Worm (Caenorhabditis elegans) whole organism, L2 larva: Measurements from ENCODE around the gene nth-1.
A peak's percentile ranks its signal among the peaks of the same experiment; 100 is the strongest.

Experiments
- C34F6.9 ChIP-seq: fragments of 150-350 bp; optimal IDR thresholded peaks from 2 replicates; lab custom pipeline; 2014; ENCODE audit warnings: missing biosample characterization, missing genetic modification characterization
- F13H6.1 ChIP-seq: sonication (generic microtip); optimal IDR thresholded peaks from 2 replicates; lab custom pipeline; 2016; ENCODE audit warnings: missing genetic modification characterization, missing compliant biosample characterization
- R02D3.7 ChIP-seq: fragments of 150-350 bp; optimal IDR thresholded peaks from 2 replicates; lab custom pipeline; 2014; ENCODE audit warnings: missing biosample characterization, missing genetic modification characterization
- Y55F3AM.14 ChIP-seq: fragments of 200-800 bp; sonication (Bioruptor generic); optimal IDR thresholded peaks from 2 replicates; lab custom pipeline; 2018; ENCODE audit warnings: mild to moderate bottlenecking, missing genetic modification characterization, missing compliant biosample characterization
- ZK546.5 ChIP-seq: sonication (generic microtip); optimal IDR thresholded peaks from 2 replicates; lab custom pipeline; 2017; ENCODE audit warnings: missing biosample characterization, missing genetic modification characterization
- alr-1 ChIP-seq: fragments of 150-350 bp; optimal IDR thresholded peaks from 2 replicates; lab custom pipeline; 2014; ENCODE audit warnings: missing biosample characterization, missing genetic modification characterization
- aly-2 ChIP-seq: fragments of 150-350 bp; optimal IDR thresholded peaks from 2 replicates; lab custom pipeline; 2014; ENCODE audit warnings: missing biosample characterization, missing genetic modification characterization
- ama-1 ChIP-seq: fragments of 150-350 bp; optimal IDR thresholded peaks from 2 replicates; lab custom pipeline; 2018; ENCODE audit warnings: inconsistent platforms
- blmp-1 ChIP-seq: sonication (generic microtip); optimal IDR thresholded peaks from 2 replicates; lab custom pipeline; 2017; ENCODE audit warnings: missing genetic modification characterization, mild to moderate bottlenecking, missing compliant biosample characterization, antibody characterized with exemption, moderate library complexity; ENCODE audit not compliant: insufficient read depth
- ceh-16 ChIP-seq: fragments of 150-350 bp; optimal IDR thresholded peaks from 2 replicates; lab custom pipeline; 2014; ENCODE audit warnings: missing biosample characterization, missing genetic modification characterization
- ceh-82 ChIP-seq: fragments of 150-350 bp; optimal IDR thresholded peaks from 2 replicates; lab custom pipeline; 2014; ENCODE audit warnings: missing biosample characterization, missing genetic modification characterization
- crh-2 ChIP-seq: sonication (generic microtip); optimal IDR thresholded peaks from 2 replicates; lab custom pipeline; 2017; ENCODE audit warnings: missing biosample characterization, missing genetic modification characterization
- dmd-4 ChIP-seq: sonication (generic microtip); optimal IDR thresholded peaks from 2 replicates; lab custom pipeline; 2017; ENCODE audit warnings: missing biosample characterization, missing genetic modification characterization
- egl-27 ChIP-seq: sonication (generic microtip); optimal IDR thresholded peaks from 3 replicates; lab custom pipeline; 2017; ENCODE audit warnings: missing biosample characterization, missing genetic modification reagents, missing genetic modification characterization
- elt-1 ChIP-seq: fragments of 150-350 bp; optimal IDR thresholded peaks from 2 replicates; lab custom pipeline; 2014; ENCODE audit warnings: missing biosample characterization, missing genetic modification characterization
- elt-3 ChIP-seq: sonication (generic microtip); optimal IDR thresholded peaks from 2 replicates; lab custom pipeline; 2017; ENCODE audit warnings: missing biosample characterization, missing genetic modification characterization
- fos-1 ChIP-seq: fragments of 150-350 bp; optimal IDR thresholded peaks from 2 replicates; lab custom pipeline; 2014; ENCODE audit warnings: missing biosample characterization, missing genetic modification characterization
- gmeb-1 ChIP-seq: fragments of 150-350 bp; optimal IDR thresholded peaks from 2 replicates; lab custom pipeline; 2014; ENCODE audit warnings: missing biosample characterization, missing genetic modification characterization
- lin-11 ChIP-seq: fragments of 150-350 bp; sonication (generic microtip); optimal IDR thresholded peaks from 2 replicates; lab custom pipeline; 2014; ENCODE audit warnings: missing biosample characterization, missing genetic modification characterization, inconsistent platforms, mixed read lengths
- lin-13 ChIP-seq: fragments of 150-350 bp; optimal IDR thresholded peaks from 2 replicates; lab custom pipeline; 2014; ENCODE audit warnings: missing biosample characterization, missing genetic modification reagents, missing genetic modification characterization
- lin-39 ChIP-seq: fragments of 150-350 bp; optimal IDR thresholded peaks from 2 replicates; lab custom pipeline; 2014; ENCODE audit warnings: missing biosample characterization, missing genetic modification reagents, missing genetic modification characterization
- lsy-2 ChIP-seq, 2 experiments: fragments of 150-350 bp in 1 of 2; sonication (generic microtip) in 1 of 2; optimal IDR thresholded peaks; 2 replicates each; lab custom pipeline; 2014 to 2017; ENCODE audit warnings: missing biosample characterization in 2 of 2, missing genetic modification characterization in 2 of 2
- mab-5 ChIP-seq: fragments of 150-350 bp; optimal IDR thresholded peaks from 2 replicates; lab custom pipeline; 2014; ENCODE audit warnings: missing biosample characterization, missing genetic modification characterization
- mbf-1 ChIP-seq: sonication (generic microtip); optimal IDR thresholded peaks from 2 replicates; lab custom pipeline; 2017; ENCODE audit warnings: missing biosample characterization, missing genetic modification characterization
- mdl-1 ChIP-seq, 2 experiments: fragments of 150-350 bp in 1 of 2; sonication (generic microtip) in 1 of 2; optimal IDR thresholded peaks; 2 replicates each; lab custom pipeline; 2017; ENCODE audit warnings: missing biosample characterization in 2 of 2, missing genetic modification characterization in 2 of 2
- nhr-10 ChIP-seq: sonication (generic microtip); optimal IDR thresholded peaks from 2 replicates; lab custom pipeline; 2017; ENCODE audit warnings: missing biosample characterization, missing genetic modification characterization
- nhr-11 ChIP-seq: fragments of 150-350 bp; optimal IDR thresholded peaks from 2 replicates; lab custom pipeline; 2014; ENCODE audit warnings: missing biosample characterization, missing genetic modification characterization
- nhr-12 ChIP-seq: fragments of 150-350 bp; optimal IDR thresholded peaks from 2 replicates; lab custom pipeline; 2014; ENCODE audit warnings: missing biosample characterization, missing genetic modification characterization
- nhr-129 ChIP-seq: fragments of 150-350 bp; optimal IDR thresholded peaks from 2 replicates; lab custom pipeline; 2014; ENCODE audit warnings: missing biosample characterization, missing genetic modification characterization
- nhr-21 ChIP-seq: fragments of 150-350 bp; optimal IDR thresholded peaks from 2 replicates; lab custom pipeline; 2014; ENCODE audit warnings: missing biosample characterization, missing genetic modification characterization
- nhr-23 ChIP-seq: fragments of 150-350 bp; optimal IDR thresholded peaks from 2 replicates; lab custom pipeline; 2014; ENCODE audit warnings: missing biosample characterization, missing genetic modification reagents, missing genetic modification characterization
- nhr-237 ChIP-seq: fragments of 150-350 bp; optimal IDR thresholded peaks from 2 replicates; lab custom pipeline; 2014; ENCODE audit warnings: missing biosample characterization, missing genetic modification characterization
- nhr-25 ChIP-seq: fragments of 150-350 bp; sonication (generic microtip); optimal IDR thresholded peaks from 3 replicates; lab custom pipeline; 2014; ENCODE audit warnings: missing biosample characterization, missing genetic modification characterization
- nhr-6 ChIP-seq: fragments of 150-350 bp; optimal IDR thresholded peaks from 2 replicates; lab custom pipeline; 2014; ENCODE audit warnings: missing biosample characterization, missing genetic modification characterization
- nhr-77 ChIP-seq: fragments of 150-350 bp; optimal IDR thresholded peaks from 2 replicates; lab custom pipeline; 2014; ENCODE audit warnings: missing biosample characterization, missing genetic modification characterization
- peb-1 ChIP-seq: fragments of 150-350 bp; optimal IDR thresholded peaks from 2 replicates; lab custom pipeline; 2014; ENCODE audit warnings: missing biosample characterization, missing genetic modification characterization
- sem-4 ChIP-seq: fragments of 150-350 bp; optimal IDR thresholded peaks from 2 replicates; lab custom pipeline; 2014; ENCODE audit warnings: missing biosample characterization, missing genetic modification reagents, missing genetic modification characterization
- skn-1 ChIP-seq: sonication (generic microtip); optimal IDR thresholded peaks from 2 replicates; lab custom pipeline; 2017; ENCODE audit warnings: missing biosample characterization, missing genetic modification characterization
- sma-3 ChIP-seq: sonication (generic microtip); optimal IDR thresholded peaks from 2 replicates; lab custom pipeline; 2016; ENCODE audit warnings: missing genetic modification reagents, missing genetic modification characterization, missing compliant biosample characterization
- sma-9 ChIP-seq, 2 experiments: fragments of 150-350 bp in 1 of 2; sonication (generic microtip) in 1 of 2; optimal IDR thresholded peaks; 2 replicates each; lab custom pipeline; 2014 to 2016; ENCODE audit warnings: missing genetic modification characterization in 2 of 2, mild to moderate bottlenecking in 1 of 2, missing biosample characterization in 1 of 2, missing compliant biosample characterization in 1 of 2, missing genetic modification reagents in 1 of 2, moderate library complexity in 1 of 2
- snpc-4 ChIP-seq: fragments of 150-350 bp; optimal IDR thresholded peaks from 2 replicates; lab custom pipeline; 2014; ENCODE audit warnings: missing biosample characterization, missing genetic modification characterization
- unc-39 ChIP-seq: fragments of 150-350 bp; optimal IDR thresholded peaks from 2 replicates; lab custom pipeline; 2014; ENCODE audit warnings: missing biosample characterization, missing genetic modification characterization
- unc-55 ChIP-seq: fragments of 150-350 bp; sonication (generic microtip); optimal IDR thresholded peaks from 3 replicates; lab custom pipeline; 2014; ENCODE audit warnings: missing biosample characterization, missing genetic modification reagents, missing genetic modification characterization
- unc-62 ChIP-seq: fragments of 150-350 bp; optimal IDR thresholded peaks from 2 replicates; lab custom pipeline; 2014; ENCODE audit warnings: missing biosample characterization, missing genetic modification reagents, missing genetic modification characterization
- zag-1 ChIP-seq: fragments of 150-350 bp; optimal IDR thresholded peaks from 2 replicates; lab custom pipeline; 2014; ENCODE audit warnings: missing biosample characterization, missing genetic modification characterization
- ztf-1 ChIP-seq: fragments of 200-800 bp; sonication (Bioruptor generic); conservative IDR thresholded peaks from 2 replicates; pipeline ENCODE4 v1.3.6; 2022; ENCODE audit warnings: missing genetic modification characterization, missing compliant biosample characterization
- ztf-11 ChIP-seq: sonication (generic microtip); optimal IDR thresholded peaks from 2 replicates; lab custom pipeline; 2017; ENCODE audit warnings: missing biosample characterization, missing genetic modification characterization
- ztf-4 ChIP-seq: fragments of 150-350 bp; optimal IDR thresholded peaks from 2 replicates; lab custom pipeline; 2014; ENCODE audit warnings: missing biosample characterization, missing genetic modification characterization

nth-1 gene

ce11 chrIII:4281955-4282618 lies 12.0 kb downstream of the nth-1 start:
- peak; percentile 57 for TF ChIP-seq ZK546.5 (tag; lab: Kevin White, UChicago)
- peak; percentile 91 for TF ChIP-seq snpc-4 (tag; lab: Kevin White, UChicago)
- peak; percentile 27 for TF ChIP-seq nhr-77 (tag; lab: Kevin White, UChicago)
- peak; percentile 99 for TF ChIP-seq nhr-21 (tag; lab: Kevin White, UChicago)
- TF ChIP-seq ztf-1 (GFP tag; lab: Robert Waterston, UW), result no peak
- TF ChIP-seq mbf-1, result no peak
- peak; percentile 93 for TF ChIP-seq mab-5 (tag; lab: Kevin White, UChicago)
- TF ChIP-seq ceh-16, result peak; percentile 93
- peak; percentile 82 for TF ChIP-seq blmp-1 (tag; lab: Kevin White, UChicago)
- peak; percentile 95 for TF ChIP-seq lin-11
- TF ChIP-seq elt-3 (tag; lab: Kevin White, UChicago), result no peak
- peak; percentile 78 for TF ChIP-seq gmeb-1 (tag; lab: Kevin White, UChicago)
- peak; percentile 99 for TF ChIP-seq Y55F3AM.14 (GFP tag; lab: Kevin White, UChicago)
- peak; percentile 66 for TF ChIP-seq nhr-10 (tag; lab: Kevin White, UChicago)
- TF ChIP-seq egl-27 (tag; lab: Kevin White, UChicago), result peak; percentile 98
- peak; percentile 30 for TF ChIP-seq elt-1
- peak; percentile 97 for TF ChIP-seq ztf-4 (tag; lab: Kevin White, UChicago)
- TF ChIP-seq unc-55, result peak; percentile 87
- TF ChIP-seq ama-1 (lab: Kevin White, UChicago), result no peak
- peak; percentile 54 for TF ChIP-seq skn-1 (tag; lab: Kevin White, UChicago)
- peak; percentile 99 for TF ChIP-seq sma-3
- TF ChIP-seq nhr-6 (tag; lab: Kevin White, UChicago), result peak; percentile 96
- peak; percentile 85 for TF ChIP-seq unc-62
- TF ChIP-seq ceh-82, result peak; percentile 74
- TF ChIP-seq F13H6.1 (tag; lab: Kevin White, UChicago), result peak; percentile 100
- peak; percentile 58 for TF ChIP-seq nhr-237 (tag; lab: Kevin White, UChicago)
- peak; percentile 55 for TF ChIP-seq ztf-11 (tag; lab: Kevin White, UChicago)
- peak; percentile 70 for TF ChIP-seq nhr-11 (tag; lab: Kevin White, UChicago)
- TF ChIP-seq mdl-1 (tag; optimal IDR thresholded peaks at IDR 0.05; lab: Kevin White, UChicago), result peak; percentile 94 to 97
- peak; percentile 94 for TF ChIP-seq lin-13 (GFP tag; lab: Kevin White, UChicago)
- peak; percentile 96 for TF ChIP-seq nhr-129 (tag; lab: Kevin White, UChicago)
- TF ChIP-seq sem-4 (tag; lab: Kevin White, UChicago), result peak; percentile 99
- peak; percentile 90 for TF ChIP-seq peb-1 (tag; lab: Kevin White, UChicago)
- TF ChIP-seq crh-2 (tag; lab: Kevin White, UChicago), result peak; percentile 97
- peak; percentile 86 to 95 for TF ChIP-seq lsy-2 (tag; optimal IDR thresholded peaks at IDR 0.05; lab: Kevin White, UChicago)
- TF ChIP-seq C34F6.9 (tag; lab: Kevin White, UChicago), result peak; percentile 96
- TF ChIP-seq nhr-25, result peak; percentile 98
- TF ChIP-seq zag-1 (tag; lab: Kevin White, UChicago), result peak; percentile 95
- TF ChIP-seq nhr-12, result peak; percentile 67
- TF ChIP-seq nhr-23, result no peak
- no peak for TF ChIP-seq unc-39 (tag; lab: Kevin White, UChicago)
- TF ChIP-seq sma-9 (GFP tag; optimal IDR thresholded peaks at IDR 0.05; lab: Kevin White, UChicago), result peak; percentile 100
- TF ChIP-seq sma-9 (tag; optimal IDR thresholded peaks at IDR 0.05; lab: Kevin White, UChicago), result peak; percentile 97
- TF ChIP-seq fos-1 (tag; lab: Kevin White, UChicago), result peak; percentile 94
- peak; percentile 3 for TF ChIP-seq R02D3.7
- peak; percentile 69 for TF ChIP-seq lin-39 (tag; lab: Kevin White, UChicago)
- TF ChIP-seq aly-2 (tag; lab: Kevin White, UChicago), result no peak
- no peak for TF ChIP-seq alr-1 (tag; lab: Kevin White, UChicago)
- peak; percentile 15 for TF ChIP-seq dmd-4
